Worm (Caenorhabditis elegans) whole organism, L4 larva: ENCODE measurements around the gene F26F2.5.

Experiments used
- F10B5.3 ChIP-seq: sonication (generic microtip); optimal IDR thresholded peaks from 2 replicates; lab custom pipeline; 2016; ENCODE audit warnings: mild to moderate bottlenecking, missing genetic modification characterization, missing compliant biosample characterization
- R02D3.7 ChIP-seq: fragments of 150-350 bp; sonication (generic microtip); optimal IDR thresholded peaks from 3 replicates; lab custom pipeline; 2014; ENCODE audit warnings: missing biosample characterization, missing genetic modification characterization
- T20F7.1 ChIP-seq: fragments of 200-800 bp; sonication (Bioruptor generic); optimal IDR thresholded peaks from 2 replicates; lab custom pipeline; 2018; ENCODE audit warnings: mild to moderate bottlenecking, missing genetic modification characterization, missing compliant biosample characterization
- T26A8.4 ChIP-seq: fragments of 200-800 bp; sonication (Bioruptor generic); IDR thresholded peaks from 2 replicates; pipeline ENCODE4 v1.3.6; 2022; ENCODE audit warnings: missing genetic modification characterization, missing compliant biosample characterization
- Y5F2A.4 ChIP-seq: fragments of 200-800 bp; sonication (Bioruptor generic); optimal IDR thresholded peaks from 2 replicates; lab custom pipeline; 2018; ENCODE audit warnings: mild to moderate bottlenecking, missing genetic modification characterization, missing compliant biosample characterization
- aha-1 ChIP-seq: fragments of 150-350 bp; peaks from one replicate; lab custom pipeline; 2014; ENCODE audit warnings: missing biosample characterization, missing genetic modification characterization
- ceh-44 ChIP-seq: fragments of 200-800 bp; sonication (Bioruptor generic); IDR thresholded peaks from 2 replicates; pipeline ENCODE4 v1.3.6; 2022; ENCODE audit warnings: missing genetic modification reagents, missing genetic modification characterization, missing compliant biosample characterization
- ceh-82 ChIP-seq: sonication (generic microtip); optimal IDR thresholded peaks from 2 replicates; lab custom pipeline; 2017; ENCODE audit warnings: missing biosample characterization, missing genetic modification characterization
- ctbp-1 ChIP-seq: fragments of 200-800 bp; sonication (Bioruptor generic); IDR thresholded peaks from 2 replicates; pipeline ENCODE4 v1.3.6; 2022; ENCODE audit warnings: missing genetic modification reagents, missing genetic modification characterization, missing compliant biosample characterization
- daf-8 ChIP-seq: fragments of 200-800 bp; sonication (Bioruptor generic); IDR thresholded peaks from 2 replicates; pipeline ENCODE4 v1.3.6; 2022; ENCODE audit warnings: missing genetic modification characterization, missing compliant biosample characterization
- dmd-8 ChIP-seq: fragments of 200-800 bp; sonication (Bioruptor generic); IDR thresholded peaks from 2 replicates; pipeline ENCODE4 v1.3.6; 2022; ENCODE audit warnings: missing genetic modification characterization, missing compliant biosample characterization
- duxl-1 ChIP-seq: sonication (generic microtip); optimal IDR thresholded peaks from 2 replicates; lab custom pipeline; 2016; ENCODE audit warnings: mild to moderate bottlenecking, missing genetic modification characterization, moderate library complexity, missing compliant biosample characterization; ENCODE audit not compliant: poor library complexity
- dve-1 ChIP-seq: sonication (generic microtip); optimal IDR thresholded peaks from 2 replicates; lab custom pipeline; 2017; ENCODE audit warnings: antibody characterized with exemption, mild to moderate bottlenecking, missing genetic modification characterization, missing compliant biosample characterization; ENCODE audit not compliant: insufficient read depth
- egl-43 ChIP-seq: fragments of 200-800 bp; sonication (Bioruptor generic); IDR thresholded peaks from 2 replicates; pipeline ENCODE4 v1.3.6; 2022; ENCODE audit warnings: missing genetic modification reagents, missing genetic modification characterization, missing compliant biosample characterization
- hif-1 ChIP-seq, 2 experiments: sonication (generic microtip); optimal IDR thresholded peaks; 2 replicates each; lab custom pipeline; 2016 to 2017; ENCODE audit warnings: missing compliant biosample characterization in 2 of 2, missing genetic modification characterization in 2 of 2, missing genetic modification reagents in 2 of 2, missing genotype in 2 of 2, mild to moderate bottlenecking in 1 of 2
- hlh-11 ChIP-seq: fragments of 200-800 bp; sonication (Bioruptor generic); optimal IDR thresholded peaks from 2 replicates; lab custom pipeline; 2018; ENCODE audit warnings: mild to moderate bottlenecking, missing genetic modification characterization, missing compliant biosample characterization
- lin-1 ChIP-seq: fragments of 200-800 bp; sonication (Bioruptor generic); IDR thresholded peaks from 2 replicates; pipeline ENCODE4 v1.3.6; 2022; ENCODE audit warnings: missing genetic modification reagents, missing genetic modification characterization, missing compliant biosample characterization
- lin-29 ChIP-seq: fragments of 200-800 bp; sonication (Bioruptor generic); IDR thresholded peaks from 2 replicates; pipeline ENCODE4 v1.3.6; 2022; ENCODE audit warnings: missing genetic modification reagents, missing genetic modification characterization, missing compliant biosample characterization
- lin-38 ChIP-seq: fragments of 200-800 bp; sonication (Bioruptor generic); IDR thresholded peaks from 2 replicates; pipeline ENCODE4 v1.3.6; 2022; ENCODE audit warnings: missing genetic modification reagents, missing genetic modification characterization, missing compliant biosample characterization
- lin-39 ChIP-seq: fragments of 150-350 bp; optimal IDR thresholded peaks from 2 replicates; lab custom pipeline; 2014; ENCODE audit warnings: missing biosample characterization, missing genetic modification reagents, missing genetic modification characterization
- lsy-2 ChIP-seq, 2 experiments: fragments of 150-350 bp in 1 of 2; sonication (generic microtip) in 1 of 2; optimal IDR thresholded peaks; 2 replicates each; lab custom pipeline; 2014 to 2017; ENCODE audit warnings: missing biosample characterization in 2 of 2, missing genetic modification characterization in 2 of 2
- madf-9 ChIP-seq: fragments of 200-800 bp; sonication (Bioruptor generic); conservative IDR thresholded peaks from 2 replicates; pipeline ENCODE4 v1.3.6; 2022; ENCODE audit warnings: missing genetic modification reagents, missing genetic modification characterization, missing compliant biosample characterization
- mdl-1 ChIP-seq, 2 experiments: fragments of 150-350 bp in 1 of 2; sonication (generic microtip) in 1 of 2; optimal IDR thresholded peaks; 2 replicates each; lab custom pipeline; 2014 to 2017; ENCODE audit warnings: missing biosample characterization in 2 of 2, missing genetic modification characterization in 2 of 2
- mep-1 ChIP-seq: fragments of 150-350 bp; sonication (generic microtip); optimal IDR thresholded peaks from 3 replicates; lab custom pipeline; 2014; ENCODE audit warnings: missing biosample characterization, missing genetic modification characterization
- mxl-2 ChIP-seq: fragments of 200-800 bp; sonication (Bioruptor generic); conservative IDR thresholded peaks from 2 replicates; pipeline ENCODE4 v1.3.6; 2022; ENCODE audit warnings: missing genetic modification reagents, missing genetic modification characterization, missing compliant biosample characterization
- mxl-3 ChIP-seq: fragments of 200-800 bp; sonication (Bioruptor generic); optimal IDR thresholded peaks from 2 replicates; lab custom pipeline; 2018; ENCODE audit warnings: mild to moderate bottlenecking, missing genetic modification characterization, missing compliant biosample characterization
- nhr-102 ChIP-seq: sonication (generic microtip); optimal IDR thresholded peaks from 2 replicates; lab custom pipeline; 2016; ENCODE audit warnings: mild to moderate bottlenecking, missing genetic modification characterization, moderate library complexity, missing compliant biosample characterization
- nhr-237 ChIP-seq: sonication (generic microtip); optimal IDR thresholded peaks from 2 replicates; lab custom pipeline; 2017; ENCODE audit warnings: missing biosample characterization, missing genetic modification characterization
- nhr-48 ChIP-seq: sonication (generic microtip); optimal IDR thresholded peaks from 2 replicates; lab custom pipeline; 2016; ENCODE audit warnings: mild to moderate bottlenecking, missing genetic modification characterization, missing compliant biosample characterization
- pqm-1 ChIP-seq: sonication (generic microtip); optimal IDR thresholded peaks from 2 replicates; lab custom pipeline; 2017; ENCODE audit warnings: missing biosample characterization, missing genetic modification characterization
- saeg-2 ChIP-seq: fragments of 200-800 bp; sonication (Bioruptor generic); IDR thresholded peaks from 2 replicates; pipeline ENCODE4 v1.3.6; 2022; ENCODE audit warnings: missing genetic modification reagents, missing genetic modification characterization, missing compliant biosample characterization
- spr-3 ChIP-seq: fragments of 200-800 bp; sonication (Bioruptor generic); optimal IDR thresholded peaks from 2 replicates; lab custom pipeline; 2018; ENCODE audit warnings: mild to moderate bottlenecking, missing genetic modification characterization, missing compliant biosample characterization
- unc-130 ChIP-seq: sonication (generic microtip); optimal IDR thresholded peaks from 2 replicates; lab custom pipeline; 2016; ENCODE audit warnings: missing genetic modification reagents, missing genetic modification characterization, missing compliant biosample characterization
- unc-39 ChIP-seq: sonication (generic microtip); optimal IDR thresholded peaks from 2 replicates; lab custom pipeline; 2017; ENCODE audit warnings: missing biosample characterization, missing genetic modification characterization
- vab-7 ChIP-seq: fragments of 200-800 bp; sonication (Bioruptor generic); IDR thresholded peaks from 2 replicates; pipeline ENCODE4 v1.3.6; 2022; ENCODE audit warnings: missing genetic modification reagents, missing genetic modification characterization, missing compliant biosample characterization
- zfp-3 ChIP-seq: fragments of 200-800 bp; sonication (Bioruptor generic); conservative IDR thresholded peaks from 2 replicates; pipeline ENCODE4 v1.3.6; 2022; ENCODE audit warnings: missing genetic modification reagents, missing genetic modification characterization, missing compliant biosample characterization
- zip-2 ChIP-seq: fragments of 150-350 bp; optimal IDR thresholded peaks from 2 replicates; lab custom pipeline; 2014; ENCODE audit warnings: missing biosample characterization, missing genetic modification characterization

Gene F26F2.5

ce11 chrV:20580511-20581040, 7.1 kb downstream of the F26F2.5 start, which contains the start of gene F26F2.7 (continued):
- TF ChIP-seq lsy-2 (tag; optimal IDR thresholded peaks at IDR 0.05; lab: Kevin White, UChicago) = peak; percentile 18 to 94
- peak; percentile 67 for TF ChIP-seq saeg-2 (GFP tag; lab: Robert Waterston, UW)
- no peak for TF ChIP-seq lin-39 (tag; lab: Kevin White, UChicago)
- TF ChIP-seq mxl-2 (GFP tag; lab: Robert Waterston, UW) = no peak

DNA sequence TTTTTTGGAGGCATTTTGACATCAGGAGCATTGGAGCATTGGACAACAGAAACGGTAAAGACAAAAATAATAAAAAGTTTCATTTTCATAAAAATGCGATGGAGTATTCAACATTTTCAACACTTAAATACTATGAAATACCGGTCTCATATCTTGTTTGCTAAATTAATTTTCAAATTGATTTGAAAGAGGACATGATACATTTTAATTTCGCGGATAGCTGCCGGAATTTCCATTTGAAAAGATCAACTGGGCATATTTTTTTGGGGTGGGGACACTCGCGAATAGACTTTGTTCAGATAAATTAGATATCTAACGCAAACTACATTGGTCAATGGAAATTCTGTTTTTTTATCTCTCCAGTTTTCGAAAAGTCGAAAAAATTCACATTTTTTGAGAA, 21.3 kb downstream of the F26F2.5 start, which contains the start of gene F26F2.10:
Gene F26F2.10 (minus strand): TSS at position 101 of the 400 bp plus-strand sequence.
- no peak for TF ChIP-seq aha-1 (tag; lab: Kevin White, UChicago)
- no peak for TF ChIP-seq ceh-44 (GFP tag; lab: Robert Waterston, UW)
- TF ChIP-seq hif-1 (tag; optimal IDR thresholded peaks at IDR 0.05; lab: Kevin White, UChicago) = no peak
- no peak for TF ChIP-seq pqm-1 (tag; lab: Kevin White, UChicago)
- no peak for TF ChIP-seq Y5F2A.4 (GFP tag; lab: Kevin White, UChicago)
- TF ChIP-seq nhr-48 (tag; lab: Kevin White, UChicago) = no peak
- no peak for TF ChIP-seq ceh-82
- TF ChIP-seq lin-38 (GFP tag; lab: Robert Waterston, UW) = no peak
- TF ChIP-seq vab-7 (GFP tag; lab: Robert Waterston, UW) = no peak
- no peak for TF ChIP-seq hlh-11
- no peak for TF ChIP-seq R02D3.7 (tag; lab: Kevin White, UChicago)
- no peak for TF ChIP-seq T20F7.1 (GFP tag; lab: Kevin White, UChicago)

DNA sequence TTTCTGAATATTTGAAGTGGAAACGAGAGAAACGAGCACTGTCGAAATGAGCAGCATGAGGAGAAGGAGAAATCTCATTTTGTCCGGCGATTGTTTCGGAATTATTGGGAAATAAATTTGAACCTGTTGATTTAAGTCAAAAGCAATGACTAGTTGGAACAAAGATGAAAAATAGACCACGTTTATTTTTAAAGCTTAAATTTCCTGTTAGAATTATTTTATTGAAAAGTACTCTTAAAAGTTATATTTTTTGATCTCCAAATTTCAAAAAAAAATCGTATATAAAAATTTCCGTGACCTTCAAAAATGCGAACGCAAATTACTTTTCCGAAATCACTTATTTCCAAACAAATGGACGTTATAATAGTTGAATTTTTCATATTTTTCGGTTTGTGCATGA, 22.2 kb downstream of the F26F2.5 start, which contains the start of gene F26F2.11:
Gene F26F2.11 (minus strand): TSS at position 101 of the 400 bp plus-strand sequence.
- TF ChIP-seq spr-3 (GFP tag; lab: Kevin White, UChicago) = no peak
- no peak for TF ChIP-seq duxl-1 (tag; lab: Kevin White, UChicago)
- no peak for TF ChIP-seq lin-29 (GFP tag; lab: Robert Waterston, UW)
- TF ChIP-seq nhr-102 (tag; lab: Kevin White, UChicago) = no peak
- TF ChIP-seq aha-1 (tag; lab: Kevin White, UChicago) = no peak
- no peak for TF ChIP-seq dmd-8 (GFP tag; lab: Robert Waterston, UW)
- no peak for TF ChIP-seq lin-38 (GFP tag; lab: Robert Waterston, UW)
- no peak for TF ChIP-seq zfp-3 (GFP tag; lab: Robert Waterston, UW)
- no peak for TF ChIP-seq zip-2 (tag; lab: Kevin White, UChicago)
- no peak for TF ChIP-seq dve-1

DNA sequence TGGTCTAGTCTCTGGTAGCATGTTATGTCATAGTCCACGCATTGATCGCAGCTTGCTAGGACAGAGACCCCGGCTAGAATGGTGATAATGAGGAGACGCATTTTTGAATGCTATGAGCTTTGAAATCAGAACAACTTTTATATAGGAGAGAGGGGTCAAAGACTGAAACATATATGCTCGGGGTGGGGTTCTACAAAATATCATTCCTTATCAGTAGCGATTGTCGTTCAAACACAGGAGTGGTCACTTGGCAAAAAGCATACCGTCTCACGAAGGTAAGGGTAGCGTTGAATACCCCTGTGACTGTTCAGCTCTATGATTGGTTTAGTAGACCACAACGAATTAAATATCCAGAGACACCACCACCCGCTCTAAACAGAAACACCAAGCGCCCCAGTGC, 23.6 kb downstream of the F26F2.5 start, which contains the start of gene F46B3.1:
Gene F46B3.1 (minus strand): TSS at position 101 of the 400 bp plus-strand sequence.
- no peak for TF ChIP-seq madf-9
- no peak for TF ChIP-seq mdl-1 (tag; optimal IDR thresholded peaks at IDR 0.05; lab: Kevin White, UChicago)
- no peak for TF ChIP-seq duxl-1 (tag; lab: Kevin White, UChicago)
- TF ChIP-seq mxl-3 (GFP tag; lab: Kevin White, UChicago) = no peak
- no peak for TF ChIP-seq ctbp-1 (GFP tag; lab: Robert Waterston, UW)
- TF ChIP-seq nhr-237 (tag; lab: Kevin White, UChicago) = no peak
- TF ChIP-seq lsy-2 (tag; optimal IDR thresholded peaks at IDR 0.05; lab: Kevin White, UChicago) = no peak
- TF ChIP-seq mep-1 = no peak
- no peak for TF ChIP-seq unc-130
- TF ChIP-seq daf-8 (GFP tag; lab: Robert Waterston, UW) = no peak
- no peak for TF ChIP-seq dmd-8 (GFP tag; lab: Robert Waterston, UW)
- TF ChIP-seq T26A8.4 (GFP tag; lab: Robert Waterston, UW) = no peak
- no peak for TF ChIP-seq hlh-11
- TF ChIP-seq unc-39 (tag; lab: Kevin White, UChicago) = no peak
- TF ChIP-seq egl-43 = no peak
- TF ChIP-seq F10B5.3 (tag; lab: Kevin White, UChicago) = no peak
- no peak for TF ChIP-seq lin-1
- TF ChIP-seq, all 104 proteins: peak for 0
